Worm (Caenorhabditis elegans) whole organism, L1 larva: ENCODE measurements around the gene lmp-2.

ENCODE experiments used
- elt-3 ChIP-seq, 6 experiments: fragments of 150-350 bp in 1 of 6; sonication (generic microtip); optimal IDR thresholded peaks; 2 replicates each; lab custom pipeline; 2017 to 2018; ENCODE audit warnings: missing biosample characterization in 6 of 6, missing genetic modification characterization in 6 of 6, inconsistent platforms in 1 of 6
- lin-39 ChIP-seq: fragments of 150-350 bp; optimal IDR thresholded peaks from 2 replicates; lab custom pipeline; 2014; ENCODE audit warnings: missing biosample characterization, missing genetic modification reagents, missing genetic modification characterization
- tbx-2 ChIP-seq: sonication (generic microtip); optimal IDR thresholded peaks from 2 replicates; lab custom pipeline; 2016; ENCODE audit warnings: missing genetic modification characterization, missing compliant biosample characterization
- unc-62 ChIP-seq: fragments of 150-350 bp; optimal IDR thresholded peaks from 2 replicates; lab custom pipeline; 2014; ENCODE audit warnings: missing biosample characterization, missing genetic modification reagents, missing genetic modification characterization

ce11 chrX:1123471-1123870, 1.9 kb upstream of the lmp-2 start:
- no peak for TF ChIP-seq unc-62 (GFP tag; lab: Kevin White, UChicago)
- no peak for TF ChIP-seq lin-39 (tag; lab: Kevin White, UChicago)
- TF ChIP-seq tbx-2 (tag; lab: Kevin White, UChicago), result no peak
- TF ChIP-seq elt-3 (tag; optimal IDR thresholded peaks at IDR 0.05; lab: Kevin White, UChicago), result no peak
